Worm (Caenorhabditis elegans) whole organism, L2 larva: ENCODE measurements around the gene npr-13.
"Not testable (repeated sequence)": the region's sequence is repeated elsewhere in the genome, so short reads cannot be mapped to it uniquely, and the experiment has no call there.

Source experiments
- C34F6.9 ChIP-seq: fragments of 150-350 bp; optimal IDR thresholded peaks from 2 replicates; lab custom pipeline; 2014; ENCODE audit warnings: missing biosample characterization, missing genetic modification characterization
- F13H6.1 ChIP-seq: sonication (generic microtip); optimal IDR thresholded peaks from 2 replicates; lab custom pipeline; 2016; ENCODE audit warnings: missing genetic modification characterization, missing compliant biosample characterization
- R02D3.7 ChIP-seq: fragments of 150-350 bp; optimal IDR thresholded peaks from 2 replicates; lab custom pipeline; 2014; ENCODE audit warnings: missing biosample characterization, missing genetic modification characterization
- ZK546.5 ChIP-seq: sonication (generic microtip); optimal IDR thresholded peaks from 2 replicates; lab custom pipeline; 2017; ENCODE audit warnings: missing biosample characterization, missing genetic modification characterization
- ama-1 ChIP-seq: fragments of 150-350 bp; optimal IDR thresholded peaks from 2 replicates; lab custom pipeline; 2018; ENCODE audit warnings: inconsistent platforms
- blmp-1 ChIP-seq: sonication (generic microtip); optimal IDR thresholded peaks from 2 replicates; lab custom pipeline; 2017; ENCODE audit warnings: missing genetic modification characterization, mild to moderate bottlenecking, missing compliant biosample characterization, antibody characterized with exemption, moderate library complexity; ENCODE audit not compliant: insufficient read depth
- ceh-16 ChIP-seq: fragments of 150-350 bp; optimal IDR thresholded peaks from 2 replicates; lab custom pipeline; 2014; ENCODE audit warnings: missing biosample characterization, missing genetic modification characterization
- ceh-82 ChIP-seq: fragments of 150-350 bp; optimal IDR thresholded peaks from 2 replicates; lab custom pipeline; 2014; ENCODE audit warnings: missing biosample characterization, missing genetic modification characterization
- crh-2 ChIP-seq: sonication (generic microtip); optimal IDR thresholded peaks from 2 replicates; lab custom pipeline; 2017; ENCODE audit warnings: missing biosample characterization, missing genetic modification characterization
- egl-27 ChIP-seq: sonication (generic microtip); optimal IDR thresholded peaks from 3 replicates; lab custom pipeline; 2017; ENCODE audit warnings: missing biosample characterization, missing genetic modification reagents, missing genetic modification characterization
- elt-1 ChIP-seq: fragments of 150-350 bp; optimal IDR thresholded peaks from 2 replicates; lab custom pipeline; 2014; ENCODE audit warnings: missing biosample characterization, missing genetic modification characterization
- elt-3 ChIP-seq: sonication (generic microtip); optimal IDR thresholded peaks from 2 replicates; lab custom pipeline; 2017; ENCODE audit warnings: missing biosample characterization, missing genetic modification characterization
- fos-1 ChIP-seq: fragments of 150-350 bp; optimal IDR thresholded peaks from 2 replicates; lab custom pipeline; 2014; ENCODE audit warnings: missing biosample characterization, missing genetic modification characterization
- gmeb-1 ChIP-seq: fragments of 150-350 bp; optimal IDR thresholded peaks from 2 replicates; lab custom pipeline; 2014; ENCODE audit warnings: missing biosample characterization, missing genetic modification characterization
- lin-11 ChIP-seq: fragments of 150-350 bp; sonication (generic microtip); optimal IDR thresholded peaks from 2 replicates; lab custom pipeline; 2014; ENCODE audit warnings: missing biosample characterization, missing genetic modification characterization, inconsistent platforms, mixed read lengths
- lin-13 ChIP-seq: fragments of 150-350 bp; optimal IDR thresholded peaks from 2 replicates; lab custom pipeline; 2014; ENCODE audit warnings: missing biosample characterization, missing genetic modification reagents, missing genetic modification characterization
- lsy-2 ChIP-seq, 2 experiments: fragments of 150-350 bp in 1 of 2; sonication (generic microtip) in 1 of 2; optimal IDR thresholded peaks; 2 replicates each; lab custom pipeline; 2014 to 2017; ENCODE audit warnings: missing biosample characterization in 2 of 2, missing genetic modification characterization in 2 of 2
- mdl-1 ChIP-seq, 2 experiments: fragments of 150-350 bp in 1 of 2; sonication (generic microtip) in 1 of 2; optimal IDR thresholded peaks; 2 replicates each; lab custom pipeline; 2017; ENCODE audit warnings: missing biosample characterization in 2 of 2, missing genetic modification characterization in 2 of 2
- nhr-129 ChIP-seq: fragments of 150-350 bp; optimal IDR thresholded peaks from 2 replicates; lab custom pipeline; 2014; ENCODE audit warnings: missing biosample characterization, missing genetic modification characterization
- nhr-21 ChIP-seq: fragments of 150-350 bp; optimal IDR thresholded peaks from 2 replicates; lab custom pipeline; 2014; ENCODE audit warnings: missing biosample characterization, missing genetic modification characterization
- nhr-23 ChIP-seq: fragments of 150-350 bp; optimal IDR thresholded peaks from 2 replicates; lab custom pipeline; 2014; ENCODE audit warnings: missing biosample characterization, missing genetic modification reagents, missing genetic modification characterization
- nhr-237 ChIP-seq: fragments of 150-350 bp; optimal IDR thresholded peaks from 2 replicates; lab custom pipeline; 2014; ENCODE audit warnings: missing biosample characterization, missing genetic modification characterization
- nhr-25 ChIP-seq: fragments of 150-350 bp; sonication (generic microtip); optimal IDR thresholded peaks from 3 replicates; lab custom pipeline; 2014; ENCODE audit warnings: missing biosample characterization, missing genetic modification characterization
- nhr-6 ChIP-seq: fragments of 150-350 bp; optimal IDR thresholded peaks from 2 replicates; lab custom pipeline; 2014; ENCODE audit warnings: missing biosample characterization, missing genetic modification characterization
- nhr-77 ChIP-seq: fragments of 150-350 bp; optimal IDR thresholded peaks from 2 replicates; lab custom pipeline; 2014; ENCODE audit warnings: missing biosample characterization, missing genetic modification characterization
- peb-1 ChIP-seq: fragments of 150-350 bp; optimal IDR thresholded peaks from 2 replicates; lab custom pipeline; 2014; ENCODE audit warnings: missing biosample characterization, missing genetic modification characterization
- sem-4 ChIP-seq: fragments of 150-350 bp; optimal IDR thresholded peaks from 2 replicates; lab custom pipeline; 2014; ENCODE audit warnings: missing biosample characterization, missing genetic modification reagents, missing genetic modification characterization
- skn-1 ChIP-seq: sonication (generic microtip); optimal IDR thresholded peaks from 2 replicates; lab custom pipeline; 2017; ENCODE audit warnings: missing biosample characterization, missing genetic modification characterization
- sma-3 ChIP-seq: sonication (generic microtip); optimal IDR thresholded peaks from 2 replicates; lab custom pipeline; 2016; ENCODE audit warnings: missing genetic modification reagents, missing genetic modification characterization, missing compliant biosample characterization
- sma-9 ChIP-seq, 2 experiments: fragments of 150-350 bp in 1 of 2; sonication (generic microtip) in 1 of 2; optimal IDR thresholded peaks; 2 replicates each; lab custom pipeline; 2014 to 2016; ENCODE audit warnings: missing genetic modification characterization in 2 of 2, mild to moderate bottlenecking in 1 of 2, missing biosample characterization in 1 of 2, missing compliant biosample characterization in 1 of 2, missing genetic modification reagents in 1 of 2, moderate library complexity in 1 of 2
- snpc-4 ChIP-seq: fragments of 150-350 bp; optimal IDR thresholded peaks from 2 replicates; lab custom pipeline; 2014; ENCODE audit warnings: missing biosample characterization, missing genetic modification characterization
- unc-39 ChIP-seq: fragments of 150-350 bp; optimal IDR thresholded peaks from 2 replicates; lab custom pipeline; 2014; ENCODE audit warnings: missing biosample characterization, missing genetic modification characterization
- unc-55 ChIP-seq: fragments of 150-350 bp; sonication (generic microtip); optimal IDR thresholded peaks from 3 replicates; lab custom pipeline; 2014; ENCODE audit warnings: missing biosample characterization, missing genetic modification reagents, missing genetic modification characterization
- unc-62 ChIP-seq: fragments of 150-350 bp; optimal IDR thresholded peaks from 2 replicates; lab custom pipeline; 2014; ENCODE audit warnings: missing biosample characterization, missing genetic modification reagents, missing genetic modification characterization
- zag-1 ChIP-seq: fragments of 150-350 bp; optimal IDR thresholded peaks from 2 replicates; lab custom pipeline; 2014; ENCODE audit warnings: missing biosample characterization, missing genetic modification characterization
- ztf-11 ChIP-seq: sonication (generic microtip); optimal IDR thresholded peaks from 2 replicates; lab custom pipeline; 2017; ENCODE audit warnings: missing biosample characterization, missing genetic modification characterization

Gene npr-13

ce11 chrV:14895557-14895956 is 37.2 kb upstream of the npr-13 start, which contains the start of gene mpst-3:
Gene mpst-3, plus strand, starts transcription at chrV:14895647.
- TF ChIP-seq ceh-16 (tag; lab: Kevin White, UChicago): no peak
- no peak for TF ChIP-seq peb-1 (tag; lab: Kevin White, UChicago)
- peak; percentile 8 for TF ChIP-seq sma-9 (GFP tag; optimal IDR thresholded peaks at IDR 0.05; lab: Kevin White, UChicago)
- TF ChIP-seq sma-9 (tag; optimal IDR thresholded peaks at IDR 0.05; lab: Kevin White, UChicago): no peak
- no peak for TF ChIP-seq sma-3 (GFP tag; lab: Kevin White, UChicago)
- no peak for TF ChIP-seq nhr-237
- TF ChIP-seq ceh-82 (tag; lab: Kevin White, UChicago): no peak
- TF ChIP-seq ZK546.5 (tag; lab: Kevin White, UChicago): no peak
- no peak for TF ChIP-seq nhr-25 (tag; lab: Kevin White, UChicago)
- TF ChIP-seq crh-2 (tag; lab: Kevin White, UChicago): peak; percentile 16
- no peak for TF ChIP-seq elt-3 (tag; lab: Kevin White, UChicago)
- TF ChIP-seq R02D3.7 (tag; lab: Kevin White, UChicago): no peak
- TF ChIP-seq fos-1: peak; percentile 60
- no peak for TF ChIP-seq ama-1
- TF ChIP-seq nhr-23 (tag; lab: Kevin White, UChicago): no peak
- no peak for TF ChIP-seq egl-27 (tag; lab: Kevin White, UChicago)
- no peak for TF ChIP-seq unc-62

ce11 chrV:14893355-14894050 is 35.1 kb upstream of the npr-13 start, which contains the start of the genes mpst-2 and H12D21.5:
Gene mpst-2, minus strand, starts transcription at chrV:14893455.
Gene H12D21.5, plus strand, starts transcription at chrV:14894000.
- TF ChIP-seq lin-11 (tag; lab: Kevin White, UChicago): no peak
- TF ChIP-seq nhr-23 (tag; lab: Kevin White, UChicago): no peak
- no peak for TF ChIP-seq peb-1 (tag; lab: Kevin White, UChicago)
- no peak for TF ChIP-seq unc-39 (tag; lab: Kevin White, UChicago)
- no peak for TF ChIP-seq nhr-21
- TF ChIP-seq sem-4 (tag; lab: Kevin White, UChicago): no peak
- no peak for TF ChIP-seq lsy-2 (tag; optimal IDR thresholded peaks at IDR 0.05; lab: Kevin White, UChicago)

- not testable (repeated sequence) for TF ChIP-seq nhr-77 (tag; lab: Kevin White, UChicago); unc-55 (GFP tag; lab: Kevin White, UChicago); zag-1
These were observed 32.4 kb upstream of the npr-13 start, which contains the start of gene nspa-2 for ce11 chrV:14890782-14891181. Gene nspa-2, plus strand, starts transcription at chrV:14891082.

- no peak for TF ChIP-seq nhr-6
- TF ChIP-seq blmp-1 (tag; lab: Kevin White, UChicago): peak; percentile 26
- TF ChIP-seq nhr-129: no peak
- no peak for TF ChIP-seq sem-4 (tag; lab: Kevin White, UChicago)
- no peak for TF ChIP-seq mdl-1 (tag; optimal IDR thresholded peaks at IDR 0.05; lab: Kevin White, UChicago)
These were observed 18.9 kb upstream of the npr-13 start for ce11 chrV:14877242-14877819.

ce11 chrV:14876724-14877123 is 18.3 kb upstream of the npr-13 start, which contains the start of gene ZC412.10:
Gene ZC412.10, minus strand, starts transcription at chrV:14876824.
- TF ChIP-seq nhr-6; unc-62; nhr-25 (tag; lab: Kevin White, UChicago): not testable (repeated sequence)

ce11 chrV:14876257-14876656 is 17.9 kb upstream of the npr-13 start:
- TF ChIP-seq snpc-4 (tag; lab: Kevin White, UChicago): peak; percentile 97
- no peak for TF ChIP-seq ZK546.5 (tag; lab: Kevin White, UChicago)
- peak; percentile 48 for TF ChIP-seq unc-55 (GFP tag; lab: Kevin White, UChicago)
- TF ChIP-seq crh-2 (tag; lab: Kevin White, UChicago): peak; percentile 7
- no peak for TF ChIP-seq ztf-11
- TF ChIP-seq skn-1: no peak
- peak; percentile 52 for TF ChIP-seq gmeb-1
- TF ChIP-seq nhr-237: no peak
- peak; percentile 70 for TF ChIP-seq nhr-129
- no peak for TF ChIP-seq unc-39 (tag; lab: Kevin White, UChicago)
- no peak for TF ChIP-seq elt-1 (tag; lab: Kevin White, UChicago)
- TF ChIP-seq F13H6.1: peak; percentile 26
- peak; percentile 11 for TF ChIP-seq fos-1
- TF ChIP-seq sma-3 (GFP tag; lab: Kevin White, UChicago): peak; percentile 15
- peak; percentile 57 for TF ChIP-seq sma-9 (GFP tag; optimal IDR thresholded peaks at IDR 0.05; lab: Kevin White, UChicago)
- no peak for TF ChIP-seq sma-9 (tag; optimal IDR thresholded peaks at IDR 0.05; lab: Kevin White, UChicago)
- TF ChIP-seq lsy-2 (tag; optimal IDR thresholded peaks at IDR 0.05; lab: Kevin White, UChicago): peak in 1 of 2 experiments; percentile 50
- TF ChIP-seq C34F6.9: peak; percentile 38
- TF ChIP-seq nhr-21: peak; percentile 23
- peak; percentile 12 for TF ChIP-seq egl-27 (tag; lab: Kevin White, UChicago)
- no peak for TF ChIP-seq lin-13 (GFP tag; lab: Kevin White, UChicago)
